Worm (Caenorhabditis elegans) whole organism, dauer: ENCODE data around the gene tbx-39.

Source experiments
- unc-62 ChIP-seq: sonication (generic microtip); optimal IDR thresholded peaks from 2 replicates; lab custom pipeline; 2017; ENCODE audit warnings: missing biosample characterization, missing genetic modification reagents, missing genetic modification characterization

Gene tbx-39

DNA sequence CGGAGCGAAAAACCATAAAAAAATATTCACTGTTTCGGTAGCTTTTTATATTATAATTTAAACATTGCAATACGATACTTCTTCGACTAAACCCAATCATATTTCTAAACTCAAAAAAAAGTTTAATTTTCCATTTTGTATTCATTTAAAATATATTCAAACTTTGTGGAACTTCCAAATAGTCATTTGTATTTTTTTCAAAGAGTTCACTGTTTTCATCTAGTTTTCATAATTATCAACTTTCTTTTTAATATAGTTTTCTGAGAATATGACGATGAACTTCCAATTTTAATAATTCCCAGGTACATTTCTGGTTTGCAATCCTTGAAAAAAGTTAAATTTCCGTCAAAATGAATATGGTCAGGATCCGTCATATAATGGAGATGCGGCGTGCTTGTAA, 37.6 kb downstream of the tbx-39 start, which contains the start of gene cpna-4:
Gene cpna-4, plus strand, starts transcription at position 301 of the 400 bp plus-strand sequence.
- TF ChIP-seq unc-62 (GFP tag; lab: Kevin White, UChicago): no peak

- TF ChIP-seq unc-62 (GFP tag; lab: Kevin White, UChicago): no peak
Measured at ce11 chrIV:15361884-15362283, 38.2 kb downstream of the tbx-39 start.
